Fruit fly (Drosophila melanogaster) whole organism, embryonic: ENCODE data around the gene Prx4.

ENCODE experiments used
- CG1024 ChIP-seq: fragments of 200-800 bp; sonication (Bioruptor generic); IDR thresholded peaks from 2 replicates; pipeline ENCODE4 v1.3.6; 2022; ENCODE audit warnings: missing biosample characterization, missing genetic modification characterization
- CG10979 ChIP-seq: fragments of 200-800 bp; sonication (Bioruptor generic); optimal IDR thresholded peaks from 2 replicates; lab custom pipeline; 2018; ENCODE audit warnings: missing biosample characterization, mild to moderate bottlenecking, missing genetic modification characterization, moderate library complexity
- CG11085 ChIP-seq: fragments of 200-800 bp; sonication (Bioruptor generic); IDR thresholded peaks from 2 replicates; pipeline ENCODE4 v1.3.6; 2022; ENCODE audit warnings: missing biosample characterization, missing genetic modification characterization
- CG12299 ChIP-seq: fragments of 200-800 bp; sonication (Bioruptor generic); optimal IDR thresholded peaks from 2 replicates; lab custom pipeline; 2018; ENCODE audit warnings: missing biosample characterization, mild to moderate bottlenecking, missing genetic modification characterization
- CG1233 ChIP-seq: fragments of 200-800 bp; sonication (Bioruptor generic); optimal IDR thresholded peaks from 4 replicates; lab custom pipeline; 2018; ENCODE audit warnings: missing biosample characterization, mild to moderate bottlenecking, missing genetic modification characterization
- CG14667 ChIP-seq: fragments of 200-800 bp; sonication (Bioruptor generic); IDR thresholded peaks from 2 replicates; pipeline ENCODE4 v1.3.6; 2022; ENCODE audit warnings: missing biosample characterization, missing genetic modification characterization
- CG14710 ChIP-seq: fragments of 200-800 bp; sonication (Bioruptor generic); optimal IDR thresholded peaks from 3 replicates; lab custom pipeline; 2019; ENCODE audit warnings: missing biosample characterization, mild to moderate bottlenecking, missing genetic modification characterization, moderate library complexity
- CG15073 ChIP-seq: fragments of 200-800 bp; sonication (Bioruptor generic); optimal IDR thresholded peaks from 2 replicates; lab custom pipeline; 2016; ENCODE audit warnings: missing biosample characterization, missing genetic modification characterization
- CG1602 ChIP-seq: fragments of 200-800 bp; sonication (Bioruptor generic); optimal IDR thresholded peaks from 3 replicates; lab custom pipeline; 2016; ENCODE audit warnings: missing biosample characterization, missing genetic modification characterization
- CG16779 ChIP-seq: fragments of 200-800 bp; sonication (Bioruptor generic); IDR thresholded peaks from 2 replicates; pipeline ENCODE4 v1.3.6; 2022; ENCODE audit warnings: missing biosample characterization, missing genetic modification characterization
- CG16863 ChIP-seq: fragments of 200-800 bp; sonication (Bioruptor generic); optimal IDR thresholded peaks from 3 replicates; lab custom pipeline; 2016; ENCODE audit warnings: missing biosample characterization, missing genetic modification characterization
- CG3163 ChIP-seq: fragments of 200-800 bp; sonication (Bioruptor generic); optimal IDR thresholded peaks from 3 replicates; lab custom pipeline; 2016; ENCODE audit warnings: missing biosample characterization, missing genetic modification characterization
- CG34422 ChIP-seq: fragments of 200-800 bp; sonication (Bioruptor generic); IDR thresholded peaks from 3 replicates; pipeline ENCODE4 v1.3.6; 2022; ENCODE audit warnings: missing biosample characterization, missing genetic modification characterization
- CG4328 ChIP-seq: fragments of 200-800 bp; sonication (Bioruptor generic); optimal IDR thresholded peaks from 3 replicates; lab custom pipeline; 2017; ENCODE audit warnings: missing biosample characterization, missing genetic modification reagents, missing genetic modification characterization
- CG4360 ChIP-seq: fragments of 200-800 bp; sonication (Bioruptor generic); IDR thresholded peaks from 2 replicates; pipeline ENCODE4 v1.3.6; 2022; ENCODE audit warnings: missing biosample characterization, missing genetic modification characterization
- CG5180 ChIP-seq: fragments of 200-800 bp; sonication (Bioruptor generic); optimal IDR thresholded peaks from 3 replicates; lab custom pipeline; 2017; ENCODE audit warnings: missing biosample characterization, missing genetic modification characterization, mild to moderate bottlenecking, moderate library complexity, missing genetic modification reagents
- CG8089 ChIP-seq: fragments of 200-800 bp; sonication (Bioruptor generic); optimal IDR thresholded peaks from 3 replicates; lab custom pipeline; 2016; ENCODE audit warnings: missing biosample characterization, missing genetic modification characterization
- CG8290 ChIP-seq, 3 experiments: fragments of 200-800 bp; sonication (Bioruptor generic); optimal IDR thresholded peaks; 2 replicates each; lab custom pipeline; 2016 to 2019; ENCODE audit warnings: missing biosample characterization in 3 of 3, missing genetic modification characterization in 3 of 3, mild to moderate bottlenecking in 2 of 3, moderate library complexity in 1 of 3
- CG8478 ChIP-seq: fragments of >200 bp; optimal IDR thresholded peaks from 2 replicates; lab custom pipeline; 2018
- CG9609 ChIP-seq: fragments of 200-800 bp; sonication (Bioruptor generic); optimal IDR thresholded peaks from 3 replicates; lab custom pipeline; 2016; ENCODE audit warnings: missing biosample characterization, missing genetic modification characterization
- CG9932 ChIP-seq: fragments of 200-800 bp; sonication (Bioruptor generic); IDR thresholded peaks from 2 replicates; pipeline ENCODE4 v1.3.6; 2022; ENCODE audit warnings: missing biosample characterization, missing genetic modification characterization
- CrebB ChIP-seq: fragments of 200-800 bp; sonication (Bioruptor generic); optimal IDR thresholded peaks from 3 replicates; lab custom pipeline; 2018; ENCODE audit warnings: missing biosample characterization, mild to moderate bottlenecking, missing genetic modification characterization
- D19A ChIP-seq: fragments of 200-800 bp; optimal IDR thresholded peaks from 3 replicates; lab custom pipeline; 2019; ENCODE audit warnings: missing biosample characterization, mild to moderate bottlenecking, missing genetic modification characterization, moderate library complexity
- Deaf1 ChIP-seq: fragments of 200-800 bp; optimal IDR thresholded peaks from 3 replicates; lab custom pipeline; 2019; ENCODE audit warnings: missing biosample characterization, mild to moderate bottlenecking, missing genetic modification characterization, moderate library complexity
- Elba2 ChIP-seq: fragments of 200-800 bp; sonication (Bioruptor generic); optimal IDR thresholded peaks from 3 replicates; lab custom pipeline; 2016; ENCODE audit warnings: missing biosample characterization, missing genetic modification characterization
- Gug ChIP-seq: fragments of 200-800 bp; sonication (Bioruptor generic); IDR thresholded peaks from 4 replicates; pipeline ENCODE4 v1.3.6; 2022; ENCODE audit warnings: missing biosample characterization, missing genetic modification characterization
- HLH54F ChIP-seq: fragments of 200-800 bp; sonication (Bioruptor generic); optimal IDR thresholded peaks from 3 replicates; lab custom pipeline; 2016; ENCODE audit warnings: missing biosample characterization, missing genetic modification characterization
- HmgZ ChIP-seq: fragments of 200-800 bp; sonication (Bioruptor generic); optimal IDR thresholded peaks from 2 replicates; lab custom pipeline; 2018; ENCODE audit warnings: missing biosample characterization, mild to moderate bottlenecking, missing genetic modification characterization
- Lhr ChIP-seq: fragments of 200-800 bp; sonication (Bioruptor generic); optimal IDR thresholded peaks from 3 replicates; lab custom pipeline; 2017; ENCODE audit warnings: mild to moderate bottlenecking, missing biosample characterization, missing genetic modification reagents, missing genetic modification characterization
- MBD-R2 ChIP-seq: fragments of 200-800 bp; sonication (Bioruptor generic); IDR thresholded peaks from 2 replicates; pipeline ENCODE4 v1.3.6; 2022; ENCODE audit warnings: missing biosample characterization, missing genetic modification characterization
- Neu2 ChIP-seq: fragments of 200-800 bp; sonication (Bioruptor generic); optimal IDR thresholded peaks from 3 replicates; lab custom pipeline; 2016; ENCODE audit warnings: missing biosample characterization, missing genetic modification characterization, borderline replicate concordance
- PHDP ChIP-seq: fragments of 200-800 bp; sonication (Bioruptor generic); optimal IDR thresholded peaks from 3 replicates; lab custom pipeline; 2018; ENCODE audit warnings: missing biosample characterization, mild to moderate bottlenecking, missing genetic modification characterization, moderate library complexity
- Taf1 ChIP-seq: fragments of 200-800 bp; sonication (Bioruptor generic); IDR thresholded peaks from 2 replicates; pipeline ENCODE4 v1.3.6; 2022; ENCODE audit warnings: missing biosample characterization, missing genetic modification characterization
- Tbp ChIP-seq: fragments of >200 bp; optimal IDR thresholded peaks from 2 replicates; lab custom pipeline; 2018; ENCODE audit warnings: missing biosample characterization, missing genetic modification characterization
- cad ChIP-seq: fragments of >200 bp; optimal IDR thresholded peaks from 2 replicates; lab custom pipeline; 2017; ENCODE audit warnings: missing biosample characterization, missing genetic modification characterization
- cas ChIP-seq: fragments of 200-800 bp; sonication (Bioruptor generic); IDR thresholded peaks from 2 replicates; pipeline ENCODE4 v1.3.6; 2022; ENCODE audit warnings: missing biosample characterization, missing genetic modification characterization
- corto ChIP-seq: fragments of 200-800 bp; sonication (Bioruptor generic); optimal IDR thresholded peaks from 2 replicates; lab custom pipeline; 2016; ENCODE audit warnings: missing biosample characterization, mild to moderate bottlenecking, missing genetic modification characterization, moderate library complexity
- crol ChIP-seq: fragments of 200-800 bp; sonication (Bioruptor generic); IDR thresholded peaks from 2 replicates; pipeline ENCODE4 v1.3.6; 2022; ENCODE audit warnings: missing biosample characterization, missing genetic modification characterization
- da ChIP-seq: fragments of 200-800 bp; sonication (Bioruptor generic); optimal IDR thresholded peaks from 2 replicates; lab custom pipeline; 2016; ENCODE audit warnings: missing biosample characterization, missing genetic modification characterization
- eve ChIP-seq, 2 experiments: fragments of >200 bp; optimal IDR thresholded peaks; 2 replicates each; lab custom pipeline; 2017; ENCODE audit warnings: missing biosample characterization in 2 of 2, missing genetic modification characterization in 2 of 2
- ind ChIP-seq: fragments of 200-800 bp; sonication (Bioruptor generic); optimal IDR thresholded peaks from 3 replicates; lab custom pipeline; 2016; ENCODE audit warnings: missing biosample characterization, missing genetic modification characterization
- lilli ChIP-seq: fragments of 200-800 bp; sonication (Bioruptor generic); optimal IDR thresholded peaks from 3 replicates; lab custom pipeline; 2016; ENCODE audit warnings: missing biosample characterization, missing genetic modification characterization
- p53 ChIP-seq: fragments of 200-800 bp; sonication (Bioruptor generic); optimal IDR thresholded peaks from 2 replicates; lab custom pipeline; 2016; ENCODE audit warnings: missing biosample characterization, missing genetic modification characterization
- pan ChIP-seq, 4 experiments: fragments of >200 bp in 3 of 4; fragments of 200-800 bp in 1 of 4; sonication (Bioruptor generic) in 1 of 4; optimal IDR thresholded peaks in 3 of 4; IDR thresholded peaks in 1 of 4; 2 replicates each; pipeline versions ENCODE4 v1.3.6 to Lab custom; 2017 to 2022; ENCODE audit warnings: missing biosample characterization in 2 of 4, missing genetic modification characterization in 2 of 4, mixed read lengths in 1 of 4
- ranshi ChIP-seq: fragments of 200-800 bp; sonication (Bioruptor generic); IDR thresholded peaks from 2 replicates; pipeline ENCODE4 v1.3.6; 2022; ENCODE audit warnings: missing biosample characterization, missing genetic modification characterization
- sens ChIP-seq: fragments of 200-800 bp; sonication (Bioruptor generic); peaks from one replicate; lab custom pipeline; 2016; ENCODE audit warnings: missing biosample characterization, missing genetic modification characterization
- sug ChIP-seq: fragments of 200-800 bp; optimal IDR thresholded peaks from 2 replicates; lab custom pipeline; 2019; ENCODE audit warnings: missing biosample characterization, mild to moderate bottlenecking, missing genetic modification characterization, moderate library complexity
- tna ChIP-seq: fragments of 200-800 bp; sonication (Bioruptor generic); IDR thresholded peaks from 2 replicates; pipeline ENCODE4 v1.3.6; 2022; ENCODE audit warnings: missing biosample characterization, missing genetic modification characterization; ENCODE audit not compliant: partially characterized antibody
- tx ChIP-seq: fragments of 200-800 bp; sonication (Bioruptor generic); optimal IDR thresholded peaks from 2 replicates; lab custom pipeline; 2016; ENCODE audit warnings: missing biosample characterization, missing genetic modification characterization
- yki ChIP-seq: fragments of >200 bp; optimal IDR thresholded peaks from 3 replicates; lab custom pipeline; 2018

Prx4 gene

dm6 chr3L:3046325-3047156 lies 4.4 kb downstream of the Prx4 start, which contains the start of the genes scramb2 and Sk2 (continued):
- TF ChIP-seq CG16863: peak; percentile 85
- TF ChIP-seq HLH54F (GFP tag; lab: Kevin White, UChicago): peak; percentile 85
- peak; percentile 84 for TF ChIP-seq CG16779
- no peak for TF ChIP-seq CG8478 (lab: Kevin White, UChicago)
- peak; percentile 88 for TF ChIP-seq CG1024 (GFP tag; lab: Robert Waterston, UW)
- no peak for TF ChIP-seq Tbp
- TF ChIP-seq ranshi (GFP tag; lab: Robert Waterston, UW): peak; percentile 95
- peak; percentile 90 for TF ChIP-seq D19A (tag; lab: Kevin White, UChicago)
- peak; percentile 94 for TF ChIP-seq CG1233 (GFP tag; lab: Kevin White, UChicago)
- peak; percentile 95 for TF ChIP-seq CG12299 (tag; lab: Kevin White, UChicago)
- peak; percentile 96 for TF ChIP-seq CG34422 (GFP tag; lab: Robert Waterston, UW)
- no peak for TF ChIP-seq cad (GFP tag; lab: Kevin White, UChicago)
- TF ChIP-seq PHDP (tag; lab: Kevin White, UChicago): peak; percentile 96
- TF ChIP-seq Elba2 (GFP tag; lab: Kevin White, UChicago): peak; percentile 47
- peak; percentile 90 for TF ChIP-seq CG4328 (GFP tag; lab: Kevin White, UChicago)
- TF ChIP-seq CG1602 (GFP tag; lab: Kevin White, UChicago): peak; percentile 89
- peak; percentile 67 for TF ChIP-seq tx (GFP tag; lab: Kevin White, UChicago)
- peak; percentile 42 for TF ChIP-seq CG3163 (GFP tag; lab: Kevin White, UChicago)
- no peak for TF ChIP-seq p53
- TF ChIP-seq HmgZ (tag; lab: Kevin White, UChicago): peak; percentile 96
- no peak for TF ChIP-seq yki (lab: Kevin White, UChicago)
- TF ChIP-seq CG14710 (tag; lab: Kevin White, UChicago): peak; percentile 83
- peak; percentile 94 for TF ChIP-seq ind (GFP tag; lab: Kevin White, UChicago)
- peak; percentile 68 for TF ChIP-seq CG8089 (GFP tag; lab: Kevin White, UChicago)
- peak; percentile 68 for TF ChIP-seq da
- peak; percentile 90 for TF ChIP-seq CG9932 (GFP tag; lab: Robert Waterston, UW)
- peak; percentile 80 for TF ChIP-seq Lhr (GFP tag; lab: Kevin White, UChicago)
- peak; percentile 82 for TF ChIP-seq CG8290 (GFP tag; optimal IDR thresholded peaks at IDR 0.05; lab: Kevin White, UChicago)
- peak; percentile 80 to 93 for TF ChIP-seq CG8290 (tag; optimal IDR thresholded peaks at IDR 0.05; lab: Kevin White, UChicago)
- peak; percentile 93 for TF ChIP-seq lilli (GFP tag; lab: Kevin White, UChicago)
- peak; percentile 92 for TF ChIP-seq CrebB (tag; lab: Kevin White, UChicago)
- TF ChIP-seq CG9609: peak; percentile 76
- peak; percentile 75 for TF ChIP-seq CG4360 (GFP tag; lab: Robert Waterston, UW)
- peak; percentile 94 for TF ChIP-seq CG10979 (tag; lab: Kevin White, UChicago)
- no peak for TF ChIP-seq eve (GFP tag; optimal IDR thresholded peaks at IDR 0.05; lab: Kevin White, UChicago)
- peak; percentile 89 for TF ChIP-seq Gug (GFP tag; lab: Robert Waterston, UW)
- TF ChIP-seq CG11085: peak; percentile 91
- TF ChIP-seq cas: peak; percentile 82
- peak; percentile 99 for TF ChIP-seq sens (GFP tag; lab: Kevin White, UChicago)
- no peak; the same call in 1 of the 2 replicates for TF ChIP-seq tna (GFP tag; lab: Robert Waterston, UW)
- peak; percentile 92 for TF ChIP-seq Taf1 (GFP tag; lab: Robert Waterston, UW)
- peak; percentile 88 for TF ChIP-seq CG5180 (GFP tag; lab: Kevin White, UChicago)
- peak; percentile 88 for TF ChIP-seq CG14667 (GFP tag; lab: Robert Waterston, UW)
- TF ChIP-seq sug (tag; lab: Kevin White, UChicago): peak; percentile 87
- no peak for TF ChIP-seq pan (optimal IDR thresholded peaks at IDR 0.05; lab: Kevin White, UChicago)
- TF ChIP-seq pan (GFP tag; optimal IDR thresholded peaks at IDR 0.05 in 1 of 2, IDR thresholded peaks at IDR 0.05 in 1 of 2): peak in 1 of 2 experiments; percentile 96
- TF ChIP-seq crol (GFP tag; lab: Robert Waterston, UW): peak; percentile 37; the same call in 1 of the 2 replicates
- peak; percentile 80 for TF ChIP-seq MBD-R2 (GFP tag; lab: Robert Waterston, UW)
- peak; percentile 42 for TF ChIP-seq corto (GFP tag; lab: Kevin White, UChicago)
- no peak for TF ChIP-seq Neu2 (GFP tag; lab: Kevin White, UChicago)
- TF ChIP-seq Deaf1 (tag; lab: Kevin White, UChicago): peak; percentile 76
- TF ChIP-seq CG15073 (GFP tag; lab: Kevin White, UChicago): peak; percentile 21
